Fruit fly (Drosophila melanogaster): ENCODE measurements around the gene Pmvk.
A peak's percentile ranks its signal among the peaks of the same experiment; 100 is the strongest.

Gene Pmvk

dm6 chr2L:19572496-19573317 is 7.4 kb downstream of the Pmvk start (continued):
- TF ChIP-seq gcm (GFP tag; optimal IDR thresholded peaks at IDR 0.05) (peak; percentile 67), Stat92E (GFP tag; optimal IDR thresholded peaks at IDR 0.05) (no peak), CG17186 (GFP tag; optimal IDR thresholded peaks at IDR 0.05) (no peak), mld (GFP tag; IDR thresholded peaks at IDR 0.05; ENCODE audit: partially characterized antibody) (0 out of 3 replicates have a peak, but pooled peaks have one; percentile 54), CG30431 (GFP tag; optimal IDR thresholded peaks at IDR 0.05) (no peak), Nf-YC (tag; optimal IDR thresholded peaks at IDR 0.05) (peak; percentile 46), Ravus (GFP tag; IDR thresholded peaks at IDR 0.05) (no peak), CG6854 (GFP tag; optimal IDR thresholded peaks at IDR 0.05) (peak; percentile 51), ac (GFP tag; optimal IDR thresholded peaks at IDR 0.05) (no peak), CG2116 (GFP tag; optimal IDR thresholded peaks at IDR 0.05) (peak; percentile 16), CG2678 (tag; optimal IDR thresholded peaks at IDR 0.05) (peak; percentile 85), CG17361 (GFP tag; IDR thresholded peaks at IDR 0.05) (peak; percentile 62), Sox102F (GFP tag; optimal IDR thresholded peaks at IDR 0.05) (peak; percentile 65), CG17328 (GFP tag; IDR thresholded peaks at IDR 0.05) (no peak), CTCF (GFP tag; optimal IDR thresholded peaks at IDR 0.05) (no peak), CG9609 (GFP tag; optimal IDR thresholded peaks at IDR 0.05) (peak; percentile 47), CG17359 (tag; optimal IDR thresholded peaks at IDR 0.05) (peak; percentile 70), pita (GFP tag; optimal IDR thresholded peaks at IDR 0.05) (no peak), CG1832 (GFP tag; optimal IDR thresholded peaks at IDR 0.05) (no peak), gsb (GFP tag; IDR thresholded peaks at IDR 0.05) (no peak), Dip3 (GFP tag; optimal IDR thresholded peaks at IDR 0.05) (peak; percentile 60), gt (GFP tag; IDR thresholded peaks at IDR 0.05) (no peak), sob (GFP tag; IDR thresholded peaks at IDR 0.05) (peak; percentile 28; the same call in 1 of the 2 replicates), Taf1 (GFP tag; IDR thresholded peaks at IDR 0.05) (0 out of 2 replicates have a peak, but pooled peaks have one; percentile 28), Fer3 (tag; optimal IDR thresholded peaks at IDR 0.05) (peak; percentile 66), CG10321 (GFP tag; IDR thresholded peaks at IDR 0.05) (no peak), CG10431 (GFP tag; optimal IDR thresholded peaks at IDR 0.05) (no peak), CG10959 (GFP tag; IDR thresholded peaks at IDR 0.05) (no peak), CG16863 (GFP tag; optimal IDR thresholded peaks at IDR 0.05) (peak; percentile 27), CG14441 (GFP tag; IDR thresholded peaks at IDR 0.05) (peak; percentile 66), kni (GFP tag; optimal IDR thresholded peaks at IDR 0.05) (no peak), grau (tag; optimal IDR thresholded peaks at IDR 0.05) (peak; percentile 77), CG10979 (tag; optimal IDR thresholded peaks at IDR 0.05) (peak; percentile 62), bsh (GFP tag; optimal IDR thresholded peaks at IDR 0.05) (peak; percentile 70 to 89), cas (GFP tag; IDR thresholded peaks at IDR 0.05) (no peak), psq (GFP tag; optimal IDR thresholded peaks at IDR 0.05) (no peak), CG4707 (GFP tag; optimal IDR thresholded peaks at IDR 0.05) (no peak), bigmax (GFP tag; optimal IDR thresholded peaks at IDR 0.05) (no peak), aop (GFP tag; IDR thresholded peaks at IDR 0.05) (0 out of 2 replicates have a peak, but pooled peaks have one; percentile 42), peb (GFP tag; IDR thresholded peaks at IDR 0.05) (no peak), pb (GFP tag; optimal IDR thresholded peaks at IDR 0.05) (no peak), Ptx1 (GFP tag; IDR thresholded peaks at IDR 0.05) (peak; percentile 72), fru (optimal IDR thresholded peaks at IDR 0.05) (no peak), CG13775 (GFP tag; optimal IDR thresholded peaks at IDR 0.05) (peak; percentile 74), salm (tag; optimal IDR thresholded peaks at IDR 0.05) (no peak), eve (GFP tag; optimal IDR thresholded peaks at IDR 0.05) (no peak), CG34376 (GFP tag; optimal IDR thresholded peaks at IDR 0.05) (peak; percentile 73), NfI (GFP tag; optimal IDR thresholded peaks at IDR 0.05) (peak; percentile 59), eyg (GFP tag; optimal IDR thresholded peaks at IDR 0.05) (no peak), z (GFP tag; IDR thresholded peaks at IDR 0.05) (peak; percentile 63; the same call in 2 of the 3 replicates)

Data from whole organism, embryonic.